Worm (Caenorhabditis elegans): ENCODE data around the gene ZK666.4.

DNA sequence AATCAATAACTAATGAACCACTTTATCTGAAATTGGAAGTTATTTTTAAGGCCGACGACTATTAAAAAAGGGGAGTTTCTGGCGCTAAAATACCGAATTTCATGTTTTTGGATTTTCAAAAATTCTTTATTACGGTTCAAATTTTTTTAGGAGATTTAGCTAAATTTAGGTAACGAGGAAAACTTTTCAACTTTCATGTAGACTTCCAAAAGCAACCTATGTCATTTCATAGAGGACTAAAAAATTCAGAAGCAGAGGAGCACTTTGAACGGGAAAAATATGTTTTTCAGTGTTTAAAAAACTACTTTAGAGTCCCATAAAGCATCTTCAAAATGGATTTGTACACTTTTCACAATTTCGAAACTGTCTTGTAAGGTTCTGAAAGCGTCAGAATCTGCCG is 36.3 kb downstream of the ZK666.4 start:
- TF ChIP-seq ama-1 (optimal IDR thresholded peaks at IDR 0.05) (peak; percentile 35), ceh-62 (tag; optimal IDR thresholded peaks at IDR 0.05) (no peak), pha-4 (GFP tag; IDR thresholded peaks at IDR 0.05) (no peak), pha-4 (tag; optimal IDR thresholded peaks at IDR 0.05) (no peak), zag-1 (tag; optimal IDR thresholded peaks at IDR 0.05) (no peak), nhr-111 (GFP tag; optimal IDR thresholded peaks at IDR 0.05) (no peak), dmd-9 (GFP tag; IDR thresholded peaks at IDR 0.05) (no peak), ctbp-1 (GFP tag; IDR thresholded peaks at IDR 0.05) (no peak), snpc-4 (tag; optimal IDR thresholded peaks at IDR 0.05) (no peak)
